Worm (Caenorhabditis elegans): ENCODE measurements around the gene marc-1.

marc-1 gene

ce11 chrV:9706592-9706991 is 32.9 kb upstream of the marc-1 start:
- TF ChIP-seq mdl-1 (tag; optimal IDR thresholded peaks at IDR 0.05): no peak
- no peak for TF ChIP-seq nhr-76 (tag; optimal IDR thresholded peaks at IDR 0.05)
- TF ChIP-seq nhr-28 (tag; optimal IDR thresholded peaks at IDR 0.05): no peak
- no peak for TF ChIP-seq ceh-82 (tag; optimal IDR thresholded peaks at IDR 0.05)
- no peak for TF ChIP-seq ZK546.5 (tag; optimal IDR thresholded peaks at IDR 0.05)
- TF ChIP-seq lin-15B (tag; optimal IDR thresholded peaks at IDR 0.05): no peak
- no peak for TF ChIP-seq unc-39 (tag; optimal IDR thresholded peaks at IDR 0.05)
- no peak for TF ChIP-seq nfya-1 (tag; optimal IDR thresholded peaks at IDR 0.05; ENCODE audit: insufficient read depth)
- TF ChIP-seq ama-1 (optimal IDR thresholded peaks at IDR 0.05): no peak
- no peak for TF ChIP-seq nhr-237 (tag; optimal IDR thresholded peaks at IDR 0.05)
- no peak for TF ChIP-seq egl-27 (tag; optimal IDR thresholded peaks at IDR 0.05)
- no peak for TF ChIP-seq skn-1 (tag; optimal IDR thresholded peaks at IDR 0.05)
- TF ChIP-seq aly-2 (tag; optimal IDR thresholded peaks at IDR 0.05): no peak
- no peak for TF ChIP-seq elt-2 (tag; optimal IDR thresholded peaks at IDR 0.05)
- TF ChIP-seq R02D3.7 (tag; optimal IDR thresholded peaks at IDR 0.05): no peak
- no peak for TF ChIP-seq snpc-4 (tag; optimal IDR thresholded peaks at IDR 0.05)
- TF ChIP-seq fkh-10 (GFP tag; optimal IDR thresholded peaks at IDR 0.05): no peak
- TF ChIP-seq fos-1 (tag; optimal IDR thresholded peaks at IDR 0.05): no peak
- TF ChIP-seq eor-1 (tag; optimal IDR thresholded peaks at IDR 0.05): no peak

ce11 chrV:9709747-9710146 is 29.8 kb upstream of the marc-1 start, which contains the start of gene tag-120:
Gene tag-120 (minus strand): TSS chrV:9709814.
- TF ChIP-seq elt-2 (tag; optimal IDR thresholded peaks at IDR 0.05): peak; percentile 32
- TF ChIP-seq daf-12 (tag; optimal IDR thresholded peaks at IDR 0.05): no peak
- no peak for TF ChIP-seq fkh-2 (tag; optimal IDR thresholded peaks at IDR 0.05)
- TF ChIP-seq mml-1 (tag; optimal IDR thresholded peaks at IDR 0.05): no peak
- TF ChIP-seq nhr-28 (tag; optimal IDR thresholded peaks at IDR 0.05): no peak
- peak; percentile 61 for TF ChIP-seq pha-4 (tag; optimal IDR thresholded peaks at IDR 0.05)
- TF ChIP-seq aly-2 (tag; optimal IDR thresholded peaks at IDR 0.05): no peak
- TF ChIP-seq ceh-9 (tag; optimal IDR thresholded peaks at IDR 0.05): no peak
- no peak for TF ChIP-seq fos-1 (tag; optimal IDR thresholded peaks at IDR 0.05)
- no peak for TF ChIP-seq egl-27 (tag; optimal IDR thresholded peaks at IDR 0.05)
- no peak for TF ChIP-seq ceh-16 (tag; optimal IDR thresholded peaks at IDR 0.05)
- TF ChIP-seq nhr-11 (tag; optimal IDR thresholded peaks at IDR 0.05): no peak
- TF ChIP-seq hmg-11 (tag; optimal IDR thresholded peaks at IDR 0.05): no peak
- no peak for TF ChIP-seq lsy-12 (tag; optimal IDR thresholded peaks at IDR 0.05)
- no peak for TF ChIP-seq nhr-67 (tag; optimal IDR thresholded peaks at IDR 0.05)
- TF ChIP-seq ceh-28 (tag; optimal IDR thresholded peaks at IDR 0.05): no peak
- TF ChIP-seq ceh-82 (tag; optimal IDR thresholded peaks at IDR 0.05): no peak
- TF ChIP-seq pqm-1 (tag; optimal IDR thresholded peaks at IDR 0.05): peak; percentile 19
- TF ChIP-seq nhr-43 (tag; optimal IDR thresholded peaks at IDR 0.05; ENCODE audit: poor library complexity, severe bottlenecking): no peak

- TF ChIP-seq nfya-1 (tag; optimal IDR thresholded peaks at IDR 0.05; ENCODE audit: insufficient read depth) (no peak), elt-2 (tag; optimal IDR thresholded peaks at IDR 0.05) (peak; percentile 71), pqm-1 (tag; optimal IDR thresholded peaks at IDR 0.05) (peak; percentile 79), pha-4 (tag; optimal IDR thresholded peaks at IDR 0.05) (peak; percentile 15)
Measured at ce11 chrV:9711174-9711573, 28.3 kb upstream of the marc-1 start.

ce11 chrV:9712418-9713173 is 26.9 kb upstream of the marc-1 start:
- TF ChIP-seq elt-1 (tag; optimal IDR thresholded peaks at IDR 0.05): no peak
- TF ChIP-seq jun-1 (tag; optimal IDR thresholded peaks at IDR 0.05): peak; percentile 39
- no peak for TF ChIP-seq snpc-4 (tag; optimal IDR thresholded peaks at IDR 0.05)
- peak; percentile 32 for TF ChIP-seq pqm-1 (tag; optimal IDR thresholded peaks at IDR 0.05)
- no peak for TF ChIP-seq ceh-28 (tag; optimal IDR thresholded peaks at IDR 0.05)
- TF ChIP-seq elt-2 (tag; optimal IDR thresholded peaks at IDR 0.05): peak; percentile 59
- TF ChIP-seq nhr-237 (tag; optimal IDR thresholded peaks at IDR 0.05): no peak

- no peak for TF ChIP-seq ceh-9 (tag; optimal IDR thresholded peaks at IDR 0.05)
- TF ChIP-seq ceh-16 (tag; optimal IDR thresholded peaks at IDR 0.05): no peak
- TF ChIP-seq nhr-77 (tag; optimal IDR thresholded peaks at IDR 0.05): no peak
- no peak for TF ChIP-seq pqm-1 (tag; optimal IDR thresholded peaks at IDR 0.05)
- TF ChIP-seq ztf-11 (tag; optimal IDR thresholded peaks at IDR 0.05): no peak
- TF ChIP-seq nhr-25 (tag; optimal IDR thresholded peaks at IDR 0.05): no peak
- TF ChIP-seq nhr-12 (tag; optimal IDR thresholded peaks at IDR 0.05): no peak
- TF ChIP-seq hmg-11 (tag; optimal IDR thresholded peaks at IDR 0.05): no peak
- no peak for TF ChIP-seq skn-1 (tag; optimal IDR thresholded peaks at IDR 0.05)
- TF ChIP-seq ama-1 (optimal IDR thresholded peaks at IDR 0.05): no peak
- TF ChIP-seq nhr-43 (tag; optimal IDR thresholded peaks at IDR 0.05; ENCODE audit: poor library complexity, severe bottlenecking): no peak
- TF ChIP-seq elt-3 (tag; optimal IDR thresholded peaks at IDR 0.05): no peak
- TF ChIP-seq fkh-10 (GFP tag; optimal IDR thresholded peaks at IDR 0.05): no peak
- no peak for TF ChIP-seq ztf-4 (tag; optimal IDR thresholded peaks at IDR 0.05)
- TF ChIP-seq jun-1 (tag; optimal IDR thresholded peaks at IDR 0.05): no peak
- TF ChIP-seq nhr-237 (tag; optimal IDR thresholded peaks at IDR 0.05): no peak
Measured at ce11 chrV:9713532-9713931, 26.0 kb upstream of the marc-1 start, which contains the start of gene F40F9.10. Gene F40F9.10 (minus strand): TSS chrV:9713632.

All from whole organism, L3 larva.